Worm (Caenorhabditis elegans): ENCODE results near the gene C14C10.5.

ce11 chrV:12649213-12649612 is 49.2 kb downstream of the C14C10.5 start, which contains the start of gene gpa-9:
- no peak for TF ChIP-seq ama-1 (optimal IDR thresholded peaks at IDR 0.05)
- no peak for TF ChIP-seq hnd-1 (tag; optimal IDR thresholded peaks at IDR 0.05)
- no peak for TF ChIP-seq ets-7 (tag; optimal IDR thresholded peaks at IDR 0.05)
- no peak for TF ChIP-seq hmg-4 (GFP tag; optimal IDR thresholded peaks at IDR 0.05)
- no peak for TF ChIP-seq tbx-11 (GFP tag; IDR thresholded peaks at IDR 0.05)
- TF ChIP-seq ceh-13 (GFP tag; optimal IDR thresholded peaks at IDR 0.05): no peak
- TF ChIP-seq tbx-37 (GFP tag; conservative IDR thresholded peaks at IDR 0.05): no peak
- no peak for TF ChIP-seq flt-1 (GFP tag; IDR thresholded peaks at IDR 0.05)
- no peak for TF ChIP-seq hmbx-1 (tag; optimal IDR thresholded peaks at IDR 0.05)
- no peak for TF ChIP-seq scrt-1 (GFP tag; IDR thresholded peaks at IDR 0.05)
- no peak for TF ChIP-seq B0310.2 (tag; optimal IDR thresholded peaks at IDR 0.05)
- no peak for TF ChIP-seq tra-4 (tag; optimal IDR thresholded peaks at IDR 0.05)
- no peak for TF ChIP-seq aly-1 (tag; optimal IDR thresholded peaks at IDR 0.05)
